Worm (Caenorhabditis elegans): ENCODE results near the gene zig-8.

DNA sequence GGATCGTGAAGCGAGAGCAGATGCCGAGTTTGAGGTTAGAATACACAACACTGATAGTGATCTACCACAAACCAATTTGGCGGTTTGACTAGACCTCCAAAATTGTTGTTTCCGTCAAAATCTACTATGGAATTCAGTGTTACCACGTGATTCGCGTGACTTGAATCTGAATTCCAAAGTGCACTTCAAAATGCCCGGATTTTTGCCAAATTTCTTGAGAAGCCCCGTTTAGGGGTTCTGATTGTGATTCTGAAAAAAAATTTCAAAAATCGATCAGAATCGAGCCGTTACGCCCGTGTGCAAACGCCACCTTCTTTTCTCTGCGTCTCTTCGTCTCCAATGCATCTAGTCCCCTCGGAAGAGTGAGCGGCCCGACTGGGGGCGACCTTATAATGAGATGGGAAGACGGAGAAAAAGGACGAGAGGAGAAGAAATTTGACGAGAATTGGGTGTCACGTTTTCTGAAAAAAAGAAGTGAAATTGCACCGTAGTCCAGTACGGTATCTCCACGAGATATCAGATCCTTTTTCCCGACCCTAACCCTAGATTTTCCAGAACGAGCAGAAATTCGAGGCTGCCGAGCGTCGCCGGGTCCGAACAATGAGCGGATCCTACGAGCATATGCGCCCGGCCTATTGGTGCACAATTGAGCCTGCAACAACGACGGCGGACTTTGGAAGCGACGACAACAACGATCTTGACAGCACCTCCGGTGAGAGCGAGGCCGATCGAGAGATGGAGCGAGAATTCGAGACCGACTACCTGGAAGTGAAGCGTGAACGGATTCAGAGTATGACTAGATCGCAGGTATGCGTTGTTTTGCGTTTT, 48.0 kb upstream of the zig-8 start:
- peak; percentile 12; the same call in 1 of the 2 replicates for TF ChIP-seq sea-1 (GFP tag; conservative IDR thresholded peaks at IDR 0.05)
- no peak for TF ChIP-seq flt-1 (GFP tag; IDR thresholded peaks at IDR 0.05)
- TF ChIP-seq ceh-13 (GFP tag; optimal IDR thresholded peaks at IDR 0.05) = no peak
- TF ChIP-seq F13C5.2 (tag; optimal IDR thresholded peaks at IDR 0.05) = no peak
- no peak for TF ChIP-seq tbx-11 (GFP tag; IDR thresholded peaks at IDR 0.05)
- peak; percentile 4 for TF ChIP-seq ama-1 (optimal IDR thresholded peaks at IDR 0.05)
- no peak for TF ChIP-seq hmbx-1 (tag; optimal IDR thresholded peaks at IDR 0.05)
- TF ChIP-seq tra-4 (tag; optimal IDR thresholded peaks at IDR 0.05) = no peak
- TF ChIP-seq ets-7 (tag; optimal IDR thresholded peaks at IDR 0.05) = no peak
- no peak for TF ChIP-seq scrt-1 (GFP tag; IDR thresholded peaks at IDR 0.05)

All from whole organism, early embryonic.